Worm (Caenorhabditis elegans) whole organism, L2 larva: ENCODE results near the gene tra-4.

Source experiments
- F13H6.1 ChIP-seq: sonication (generic microtip); optimal IDR thresholded peaks from 2 replicates; lab custom pipeline; 2016; ENCODE audit warnings: missing genetic modification characterization, missing compliant biosample characterization
- ama-1 ChIP-seq: fragments of 150-350 bp; optimal IDR thresholded peaks from 2 replicates; lab custom pipeline; 2018; ENCODE audit warnings: inconsistent platforms
- ceh-16 ChIP-seq: fragments of 150-350 bp; optimal IDR thresholded peaks from 2 replicates; lab custom pipeline; 2014; ENCODE audit warnings: missing biosample characterization, missing genetic modification characterization
- crh-2 ChIP-seq: sonication (generic microtip); optimal IDR thresholded peaks from 2 replicates; lab custom pipeline; 2017; ENCODE audit warnings: missing biosample characterization, missing genetic modification characterization
- elt-1 ChIP-seq: fragments of 150-350 bp; optimal IDR thresholded peaks from 2 replicates; lab custom pipeline; 2014; ENCODE audit warnings: missing biosample characterization, missing genetic modification characterization
- elt-3 ChIP-seq: sonication (generic microtip); optimal IDR thresholded peaks from 2 replicates; lab custom pipeline; 2017; ENCODE audit warnings: missing biosample characterization, missing genetic modification characterization
- mab-5 ChIP-seq: fragments of 150-350 bp; optimal IDR thresholded peaks from 2 replicates; lab custom pipeline; 2014; ENCODE audit warnings: missing biosample characterization, missing genetic modification characterization
- mdl-1 ChIP-seq, 2 experiments: fragments of 150-350 bp in 1 of 2; sonication (generic microtip) in 1 of 2; optimal IDR thresholded peaks; 2 replicates each; lab custom pipeline; 2017; ENCODE audit warnings: missing biosample characterization in 2 of 2, missing genetic modification characterization in 2 of 2
- nhr-11 ChIP-seq: fragments of 150-350 bp; optimal IDR thresholded peaks from 2 replicates; lab custom pipeline; 2014; ENCODE audit warnings: missing biosample characterization, missing genetic modification characterization
- nhr-237 ChIP-seq: fragments of 150-350 bp; optimal IDR thresholded peaks from 2 replicates; lab custom pipeline; 2014; ENCODE audit warnings: missing biosample characterization, missing genetic modification characterization
- nhr-77 ChIP-seq: fragments of 150-350 bp; optimal IDR thresholded peaks from 2 replicates; lab custom pipeline; 2014; ENCODE audit warnings: missing biosample characterization, missing genetic modification characterization
- unc-62 ChIP-seq: fragments of 150-350 bp; optimal IDR thresholded peaks from 2 replicates; lab custom pipeline; 2014; ENCODE audit warnings: missing biosample characterization, missing genetic modification reagents, missing genetic modification characterization
- zag-1 ChIP-seq: fragments of 150-350 bp; optimal IDR thresholded peaks from 2 replicates; lab custom pipeline; 2014; ENCODE audit warnings: missing biosample characterization, missing genetic modification characterization
- ztf-11 ChIP-seq: sonication (generic microtip); optimal IDR thresholded peaks from 2 replicates; lab custom pipeline; 2017; ENCODE audit warnings: missing biosample characterization, missing genetic modification characterization

ce11 chrX:2893026-2893662 is 35.7 kb upstream of the tra-4 start:
- no peak for TF ChIP-seq crh-2 (tag; lab: Kevin White, UChicago)
- no peak for TF ChIP-seq mdl-1 (tag; optimal IDR thresholded peaks at IDR 0.05; lab: Kevin White, UChicago)
- no peak for TF ChIP-seq elt-3 (tag; lab: Kevin White, UChicago)
- no peak for TF ChIP-seq zag-1
- TF ChIP-seq mab-5 (tag; lab: Kevin White, UChicago): no peak
- no peak for TF ChIP-seq nhr-77 (tag; lab: Kevin White, UChicago)
- no peak for TF ChIP-seq ceh-16
- TF ChIP-seq unc-62 (GFP tag; lab: Kevin White, UChicago): no peak
- no peak for TF ChIP-seq nhr-11
- no peak for TF ChIP-seq elt-1 (tag; lab: Kevin White, UChicago)
- no peak for TF ChIP-seq ztf-11 (tag; lab: Kevin White, UChicago)
- TF ChIP-seq nhr-237: no peak
- no peak for TF ChIP-seq ama-1 (lab: Kevin White, UChicago)
- no peak for TF ChIP-seq F13H6.1 (tag; lab: Kevin White, UChicago)
